Worm (Caenorhabditis elegans) whole organism, young adult: ENCODE measurements around the gene Y54G2A.49.
A peak's percentile ranks its signal among the peaks of the same experiment; 100 is the strongest.

Experiments used
- B0019.2 ChIP-seq: fragments of 200-800 bp; sonication (Bioruptor generic); conservative IDR thresholded peaks from 2 replicates; pipeline ENCODE4 v1.3.6; 2022; ENCODE audit warnings: missing genetic modification reagents, missing genetic modification characterization, missing compliant biosample characterization
- C06A6.2 ChIP-seq: fragments of 200-800 bp; sonication (Bioruptor generic); conservative IDR thresholded peaks from 2 replicates; pipeline ENCODE4 v1.3.6; 2022; ENCODE audit warnings: missing genetic modification characterization, missing compliant biosample characterization
- D2030.7 ChIP-seq: fragments of 200-800 bp; sonication (Bioruptor generic); IDR thresholded peaks from 2 replicates; pipeline ENCODE4 v1.3.6; 2022; ENCODE audit warnings: missing genetic modification reagents, missing genetic modification characterization, missing compliant biosample characterization
- F33H1.4 ChIP-seq: fragments of 200-800 bp; sonication (Bioruptor generic); IDR thresholded peaks from 2 replicates; pipeline ENCODE4 v1.3.6; 2022; ENCODE audit warnings: missing genetic modification reagents, missing genetic modification characterization, missing compliant biosample characterization
- F49E8.2 ChIP-seq: sonication (generic microtip); optimal IDR thresholded peaks from 3 replicates; lab custom pipeline; 2017; ENCODE audit warnings: missing genetic modification characterization, mild to moderate bottlenecking, missing compliant biosample characterization, antibody characterized with exemption, moderate library complexity; ENCODE audit not compliant: insufficient read depth
- F52B5.7 ChIP-seq: sonication (generic microtip); optimal IDR thresholded peaks from 2 replicates; lab custom pipeline; 2016; ENCODE audit warnings: mild to moderate bottlenecking, missing genetic modification characterization, missing compliant biosample characterization
- F55B11.4 ChIP-seq: sonication (generic microtip); optimal IDR thresholded peaks from 2 replicates; lab custom pipeline; 2016; ENCODE audit warnings: missing compliant biosample characterization, missing genetic modification characterization, borderline replicate concordance; ENCODE audit not compliant: insufficient read depth
- F57A8.1 ChIP-seq: fragments of 200-800 bp; sonication (Bioruptor generic); optimal IDR thresholded peaks from 2 replicates; lab custom pipeline; 2018; ENCODE audit warnings: mild to moderate bottlenecking, missing genetic modification characterization, moderate library complexity, missing compliant biosample characterization
- K12H6.12 ChIP-seq: fragments of 200-800 bp; sonication (Bioruptor generic); optimal IDR thresholded peaks from 2 replicates; lab custom pipeline; 2018; ENCODE audit warnings: mild to moderate bottlenecking, missing genetic modification characterization, missing compliant biosample characterization
- Y56A3A.18 ChIP-seq: fragments of 200-800 bp; sonication (Bioruptor generic); IDR thresholded peaks from 2 replicates; pipeline ENCODE4 v1.3.6; 2022; ENCODE audit warnings: missing genetic modification reagents, missing genetic modification characterization, missing compliant biosample characterization
- Y95B8A.8 ChIP-seq: fragments of 200-800 bp; sonication (Bioruptor generic); IDR thresholded peaks from 2 replicates; pipeline ENCODE4 v1.3.6; 2022; ENCODE audit warnings: missing genetic modification reagents, missing genetic modification characterization, missing compliant biosample characterization
- ZK185.1 ChIP-seq: sonication (generic microtip); optimal IDR thresholded peaks from 2 replicates; lab custom pipeline; 2016; ENCODE audit warnings: mild to moderate bottlenecking, missing genetic modification characterization, missing compliant biosample characterization; ENCODE audit not compliant: poor library complexity, severe bottlenecking
- aptf-2 ChIP-seq: fragments of 200-800 bp; sonication (Bioruptor generic); conservative IDR thresholded peaks from 2 replicates; pipeline ENCODE4 v1.3.6; 2022; ENCODE audit warnings: missing genetic modification reagents, missing genetic modification characterization, missing compliant biosample characterization
- atf-7 ChIP-seq: sonication (generic microtip); optimal IDR thresholded peaks from 2 replicates; lab custom pipeline; 2017; ENCODE audit warnings: mild to moderate bottlenecking, missing genetic modification characterization, missing compliant biosample characterization
- attf-3 ChIP-seq: fragments of 200-800 bp; sonication (Bioruptor generic); conservative IDR thresholded peaks from 2 replicates; pipeline ENCODE4 v1.3.6; 2022; ENCODE audit warnings: missing genetic modification reagents, missing genetic modification characterization, missing compliant biosample characterization
- attf-5 ChIP-seq: fragments of 200-800 bp; sonication (Bioruptor generic); optimal IDR thresholded peaks from 2 replicates; lab custom pipeline; 2018; ENCODE audit warnings: mild to moderate bottlenecking, missing genetic modification characterization, missing compliant biosample characterization
- attf-6 ChIP-seq: fragments of 200-800 bp; sonication (Bioruptor generic); IDR thresholded peaks from 2 replicates; pipeline ENCODE4 v1.3.6; 2022; ENCODE audit warnings: missing genetic modification reagents, missing genetic modification characterization, missing compliant biosample characterization
- bed-1 ChIP-seq: fragments of 200-800 bp; sonication (Bioruptor generic); IDR thresholded peaks from 2 replicates; pipeline ENCODE4 v1.3.6; 2022; ENCODE audit warnings: missing genetic modification reagents, missing genetic modification characterization, missing compliant biosample characterization
- cebp-2 ChIP-seq: fragments of 200-800 bp; sonication (Bioruptor generic); IDR thresholded peaks from 2 replicates; pipeline ENCODE4 v1.3.6; 2022; ENCODE audit warnings: missing genetic modification characterization, missing compliant biosample characterization
- ceh-91 ChIP-seq: fragments of 200-800 bp; sonication (Bioruptor generic); IDR thresholded peaks from 2 replicates; pipeline ENCODE4 v1.3.6; 2022; ENCODE audit warnings: missing genetic modification reagents, missing genetic modification characterization, missing compliant biosample characterization
- chd-7 ChIP-seq: sonication (generic microtip); optimal IDR thresholded peaks from 2 replicates; lab custom pipeline; 2016; ENCODE audit warnings: mild to moderate bottlenecking, missing genetic modification characterization, moderate library complexity, missing compliant biosample characterization
- die-1 ChIP-seq: sonication (generic microtip); optimal IDR thresholded peaks from 2 replicates; lab custom pipeline; 2016; ENCODE audit warnings: missing genotype, mild to moderate bottlenecking, missing genetic modification characterization, missing compliant biosample characterization
- efl-1 ChIP-seq: fragments of 150-350 bp; optimal IDR thresholded peaks from 2 replicates; lab custom pipeline; 2014; ENCODE audit warnings: missing biosample characterization, missing genetic modification reagents, missing genetic modification characterization
- egl-44 ChIP-seq: fragments of 200-800 bp; sonication (Bioruptor generic); IDR thresholded peaks from 2 replicates; pipeline ENCODE4 v1.3.6; 2022; ENCODE audit warnings: missing genetic modification reagents, missing genetic modification characterization, missing compliant biosample characterization
- him-1 ChIP-seq: sonication (generic microtip); optimal IDR thresholded peaks from 2 replicates; lab custom pipeline; 2016; ENCODE audit warnings: missing genotype, missing genetic modification reagents, missing genetic modification characterization, missing compliant biosample characterization
- hmg-1.2 ChIP-seq: fragments of 200-800 bp; sonication (Bioruptor generic); IDR thresholded peaks from 2 replicates; pipeline ENCODE4 v1.3.6; 2022; ENCODE audit warnings: missing genetic modification reagents, missing genetic modification characterization, missing compliant biosample characterization
- let-607 ChIP-seq, 2 experiments: fragments of 200-800 bp in 1 of 2; sonication (Bioruptor generic) in 1 of 2; sonication (generic microtip) in 1 of 2; optimal IDR thresholded peaks; 2 replicates each; lab custom pipeline; 2016 to 2018; ENCODE audit warnings: mild to moderate bottlenecking in 2 of 2, missing compliant biosample characterization in 2 of 2, missing genetic modification characterization in 2 of 2, moderate library complexity in 2 of 2, missing genotype in 1 of 2
- madf-10 ChIP-seq: sonication (generic microtip); optimal IDR thresholded peaks from 2 replicates; lab custom pipeline; 2016; ENCODE audit warnings: mild to moderate bottlenecking, missing genetic modification characterization, missing compliant biosample characterization
- mes-4 ChIP-seq: sonication (generic microtip); optimal IDR thresholded peaks from 2 replicates; lab custom pipeline; 2016; ENCODE audit warnings: missing genotype, missing genetic modification characterization, missing compliant biosample characterization
- nhr-179 ChIP-seq: sonication (generic microtip); optimal IDR thresholded peaks from 2 replicates; lab custom pipeline; 2016; ENCODE audit warnings: mild to moderate bottlenecking, missing genetic modification characterization, missing compliant biosample characterization
- nhr-80 ChIP-seq: sonication (generic microtip); optimal IDR thresholded peaks from 2 replicates; lab custom pipeline; 2016; ENCODE audit warnings: missing genetic modification characterization, missing compliant biosample characterization
- nhr-90 ChIP-seq: sonication (generic microtip); optimal IDR thresholded peaks from 2 replicates; lab custom pipeline; 2016; ENCODE audit warnings: missing genotype, mild to moderate bottlenecking, missing genetic modification characterization, missing compliant biosample characterization
- pbrm-1 ChIP-seq: fragments of 200-800 bp; sonication (Bioruptor generic); IDR thresholded peaks from 2 replicates; pipeline ENCODE4 v1.3.6; 2022; ENCODE audit warnings: missing genetic modification reagents, missing genetic modification characterization, missing compliant biosample characterization
- repo-1 ChIP-seq: sonication (generic microtip); optimal IDR thresholded peaks from 2 replicates; lab custom pipeline; 2017; ENCODE audit warnings: mild to moderate bottlenecking, missing genetic modification characterization, missing compliant biosample characterization
- rpc-1 ChIP-seq, 2 experiments: fragments of 150-350 bp in 1 of 2; sonication (generic microtip) in 1 of 2; optimal IDR thresholded peaks; 2 replicates each; lab custom pipeline; 2014 to 2018; ENCODE audit warnings: missing biosample characterization in 1 of 2, missing genetic modification characterization in 1 of 2, missing genetic modification reagents in 1 of 2, missing genotype in 1 of 2
- sdz-38 ChIP-seq: sonication (generic microtip); optimal IDR thresholded peaks from 2 replicates; lab custom pipeline; 2016; ENCODE audit warnings: missing genotype, missing genetic modification characterization, missing compliant biosample characterization
- snpc-1.3 ChIP-seq: sonication (generic microtip); optimal IDR thresholded peaks from 2 replicates; lab custom pipeline; 2017; ENCODE audit warnings: missing genetic modification characterization, mild to moderate bottlenecking, missing compliant biosample characterization, antibody characterized with exemption, moderate library complexity, missing genotype, missing genetic modification reagents; ENCODE audit not compliant: insufficient read depth
- snpc-4 ChIP-seq, 5 experiments: fragments of 150-350 bp in 1 of 5; sonication (generic microtip) in 4 of 5; optimal IDR thresholded peaks; 2 replicates each; lab custom pipeline; 2014 to 2018; ENCODE audit warnings: missing genetic modification characterization in 5 of 5, missing biosample characterization in 3 of 5, antibody characterized with exemption in 2 of 5, mild to moderate bottlenecking in 2 of 5, missing compliant biosample characterization in 2 of 5, missing genotype in 2 of 5, moderate library complexity in 2 of 5, missing genetic modification reagents in 1 of 5
- tbp1 ChIP-seq: fragments of 200-800 bp; sonication (Bioruptor generic); optimal IDR thresholded peaks from 2 replicates; lab custom pipeline; 2018; ENCODE audit warnings: mild to moderate bottlenecking, missing genetic modification characterization, missing compliant biosample characterization
- tlf-1 ChIP-seq: fragments of 200-800 bp; sonication (Bioruptor generic); optimal IDR thresholded peaks from 2 replicates; lab custom pipeline; 2018; ENCODE audit warnings: mild to moderate bottlenecking, missing genetic modification characterization, missing compliant biosample characterization
- zfh-2 ChIP-seq: fragments of 200-800 bp; sonication (Bioruptor generic); conservative IDR thresholded peaks from 2 replicates; pipeline ENCODE4 v1.3.6; 2022; ENCODE audit warnings: missing genetic modification reagents, missing genetic modification characterization, missing compliant biosample characterization
- zim-3 ChIP-seq: sonication (generic microtip); optimal IDR thresholded peaks from 2 replicates; lab custom pipeline; 2017; ENCODE audit warnings: mild to moderate bottlenecking, missing genetic modification characterization, moderate library complexity, missing compliant biosample characterization
- ztf-18 ChIP-seq: sonication (generic microtip); optimal IDR thresholded peaks from 2 replicates; lab custom pipeline; 2016; ENCODE audit warnings: missing genotype, mild to moderate bottlenecking, missing genetic modification characterization, missing compliant biosample characterization
- ztf-26 ChIP-seq: sonication (generic microtip); optimal IDR thresholded peaks from 2 replicates; lab custom pipeline; 2017; ENCODE audit warnings: missing genetic modification characterization, missing compliant biosample characterization
- ztf-28 ChIP-seq: fragments of 200-800 bp; sonication (Bioruptor generic); IDR thresholded peaks from 2 replicates; pipeline ENCODE4 v1.3.6; 2022; ENCODE audit warnings: missing genetic modification reagents, missing genetic modification characterization, missing compliant biosample characterization

The Y54G2A.49 gene

ce11 chrIV:2808154-2808553 lies 44.9 kb downstream of the Y54G2A.49 start (continued):
- TF ChIP-seq ztf-28 (GFP tag; lab: Robert Waterston, UW) (peak; percentile 13; the same call in 1 of the 2 replicates), D2030.7 (peak; percentile 62), tlf-1 (GFP tag; lab: Kevin White, UChicago) (no peak), cebp-2 (GFP tag; lab: Robert Waterston, UW) (peak; percentile 33; the same call in 1 of the 2 replicates), rpc-1 (optimal IDR thresholded peaks at IDR 0.05; lab: Kevin White, UChicago) (peak; percentile 46), rpc-1 (tag; optimal IDR thresholded peaks at IDR 0.05; lab: Kevin White, UChicago) (peak; percentile 72), ztf-18 (tag; lab: Kevin White, UChicago) (peak; percentile 17), mes-4 (tag; lab: Kevin White, UChicago) (peak; percentile 26), attf-3 (GFP tag; lab: Robert Waterston, UW) (0 out of 2 replicates have a peak, but pooled peaks have one; percentile 26), Y56A3A.18 (GFP tag; lab: Robert Waterston, UW) (0 out of 2 replicates have a peak, but pooled peaks have one; percentile 29), attf-6 (GFP tag; lab: Robert Waterston, UW) (0 out of 2 replicates have a peak, but pooled peaks have one; percentile 30), ZK185.1 (tag; lab: Kevin White, UChicago) (no peak), aptf-2 (GFP tag; lab: Robert Waterston, UW) (no peak), F33H1.4 (GFP tag; lab: Robert Waterston, UW) (peak; percentile 35; the same call in 1 of the 2 replicates), die-1 (no peak), F52B5.7 (peak; percentile 4), snpc-4 (GFP tag; optimal IDR thresholded peaks at IDR 0.05; lab: Kevin White, UChicago) (no peak), snpc-4 (tag; optimal IDR thresholded peaks at IDR 0.05; lab: Kevin White, UChicago) (peak in 1 of 4 experiments; percentile 31), chd-7 (tag; lab: Kevin White, UChicago) (peak; percentile 17), ceh-91 (GFP tag; lab: Robert Waterston, UW) (no peak), K12H6.12 (tag; lab: Kevin White, UChicago) (peak; percentile 1), B0019.2 (GFP tag; lab: Robert Waterston, UW) (0 out of 2 replicates have a peak, but pooled peaks have one; percentile 8), let-607 (tag; optimal IDR thresholded peaks at IDR 0.05; lab: Kevin White, UChicago) (peak in 1 of 2 experiments; percentile 10), pbrm-1 (0 out of 2 replicates have a peak, but pooled peaks have one; percentile 27)

DNA sequence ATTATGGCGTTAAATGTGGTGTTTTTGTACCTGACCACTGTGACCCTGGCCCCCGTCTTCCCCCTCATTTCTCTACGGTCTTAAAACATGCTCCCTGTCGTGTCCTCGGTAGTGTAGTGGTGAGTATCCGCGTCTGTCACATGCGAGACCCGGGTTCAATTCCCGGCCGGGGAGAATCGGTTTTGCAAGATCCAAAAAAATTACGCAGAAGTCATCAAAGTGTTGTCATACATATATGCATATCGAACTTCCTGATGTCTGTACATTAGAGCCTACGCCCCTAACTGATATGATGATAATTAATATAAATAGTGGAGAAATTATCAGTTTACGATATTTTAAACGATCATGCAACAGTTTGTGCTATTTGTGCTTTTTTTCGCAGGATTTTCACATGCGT lies 47.5 kb downstream of the Y54G2A.49 start, which contains the start of gene Y54G2A.45:
Gene Y54G2A.45 (plus strand): TSS at position 333 of the 400 bp plus-strand sequence.
- TF ChIP-seq atf-7 (tag; lab: Kevin White, UChicago): peak; percentile 85
- TF ChIP-seq nhr-179: peak; percentile 24
- peak; percentile 43 for TF ChIP-seq ztf-26
- TF ChIP-seq bed-1 (GFP tag; lab: Robert Waterston, UW): no peak
- TF ChIP-seq nhr-80 (tag; lab: Kevin White, UChicago): peak; percentile 97
- no peak for TF ChIP-seq F57A8.1 (GFP tag; lab: Kevin White, UChicago)
- TF ChIP-seq zim-3 (tag; lab: Kevin White, UChicago): peak; percentile 56
- peak; percentile 81 for TF ChIP-seq snpc-1.3 (tag; lab: Kevin White, UChicago)
- TF ChIP-seq die-1: peak; percentile 81
- no peak for TF ChIP-seq ztf-28 (GFP tag; lab: Robert Waterston, UW)
- TF ChIP-seq him-1: peak; percentile 79
- peak; percentile 88 for TF ChIP-seq repo-1
- peak; percentile 43 for TF ChIP-seq attf-5 (GFP tag; lab: Kevin White, UChicago)
- peak; percentile 46 for TF ChIP-seq F33H1.4 (GFP tag; lab: Robert Waterston, UW)
- no peak for TF ChIP-seq F55B11.4 (tag; lab: Kevin White, UChicago)
- TF ChIP-seq efl-1: peak; percentile 13
- TF ChIP-seq C06A6.2 (GFP tag; lab: Robert Waterston, UW): no peak
- TF ChIP-seq madf-10 (tag; lab: Kevin White, UChicago): peak; percentile 86
- peak; percentile 64 for TF ChIP-seq hmg-1.2 (GFP tag; lab: Robert Waterston, UW)
- peak; percentile 93 for TF ChIP-seq egl-44 (GFP tag; lab: Robert Waterston, UW)
- peak; percentile 56; the same call in 1 of the 2 replicates for TF ChIP-seq zfh-2 (GFP tag; lab: Robert Waterston, UW)
- peak; percentile 43 for TF ChIP-seq sdz-38
- peak; percentile 90; the same call in 1 of the 2 replicates for TF ChIP-seq Y56A3A.18 (GFP tag; lab: Robert Waterston, UW)
- TF ChIP-seq Y95B8A.8 (GFP tag; lab: Robert Waterston, UW): peak; percentile 76; the same call in 1 of the 2 replicates
- TF ChIP-seq nhr-90 (tag; lab: Kevin White, UChicago): peak; percentile 94
- TF ChIP-seq tbp1: peak; percentile 94
- peak; percentile 79 for TF ChIP-seq F49E8.2 (tag; lab: Kevin White, UChicago)
